Fruit fly (Drosophila melanogaster) whole organism: ENCODE results near the gene CG33252.

ENCODE experiments used
- CG8478 ChIP-seq: fragments of >200 bp; optimal IDR thresholded peaks from 2 replicates; lab custom pipeline; 2018; ENCODE audit warnings: inconsistent platforms
- EcR ChIP-seq, 2 experiments: fragments of >200 bp; optimal IDR thresholded peaks; 2 replicates each; lab custom pipeline; 2017; ENCODE audit warnings: missing biosample characterization in 2 of 2, missing genetic modification characterization in 2 of 2, missing genetic modification reagents in 2 of 2
- pan ChIP-seq: fragments of >200 bp; optimal IDR thresholded peaks from 2 replicates; lab custom pipeline; 2017
- psq ChIP-seq: fragments of >200 bp; optimal IDR thresholded peaks from 2 replicates; lab custom pipeline; 2017
- usp ChIP-seq: fragments of >200 bp; optimal IDR thresholded peaks from 2 replicates; lab custom pipeline; 2017; ENCODE audit warnings: missing biosample characterization, missing genetic modification characterization, mixed read lengths

- TF ChIP-seq usp (GFP tag; lab: Kevin White, UChicago), result no peak
- no peak for TF ChIP-seq pan
- no peak for TF ChIP-seq psq
- no peak for TF ChIP-seq EcR (GFP tag; optimal IDR thresholded peaks at IDR 0.05; lab: Kevin White, UChicago)
- TF ChIP-seq CG8478 (lab: Kevin White, UChicago), result no peak
Observed at dm6 chrX:16871808-16872207, 25.2 kb downstream of the CG33252 start.
